Fruit fly (Drosophila melanogaster): ENCODE measurements around the gene mio.

The mio gene

dm6 chr2L:2195328-2195727 lies 21.8 kb upstream of the mio start:
- no peak for TF ChIP-seq CG8301 (tag; optimal IDR thresholded peaks at IDR 0.05)
- TF ChIP-seq CG32121 (GFP tag; IDR thresholded peaks at IDR 0.05), result no peak
- no peak for TF ChIP-seq CG10348 (GFP tag; IDR thresholded peaks at IDR 0.05)
- TF ChIP-seq EcR (GFP tag; optimal IDR thresholded peaks at IDR 0.05), result no peak
- no peak for TF ChIP-seq Ets98B (GFP tag; IDR thresholded peaks at IDR 0.05)
- no peak for TF ChIP-seq CG8159 (tag; optimal IDR thresholded peaks at IDR 0.05)
- TF ChIP-seq gl (tag; optimal IDR thresholded peaks at IDR 0.05), result no peak
- no peak for TF ChIP-seq Snoo (tag; optimal IDR thresholded peaks at IDR 0.05)

- TF ChIP-seq Snoo (tag; optimal IDR thresholded peaks at IDR 0.05) (peak; percentile 34), CG14655 (GFP tag; optimal IDR thresholded peaks at IDR 0.05) (peak; percentile 81), Pif1A (GFP tag; optimal IDR thresholded peaks at IDR 0.05) (peak; percentile 58), CG13204 (GFP tag; optimal IDR thresholded peaks at IDR 0.05) (peak; percentile 56), CG8159 (tag; optimal IDR thresholded peaks at IDR 0.05) (peak; percentile 37), gl (tag; optimal IDR thresholded peaks at IDR 0.05) (peak; percentile 30), CG8301 (tag; optimal IDR thresholded peaks at IDR 0.05) (peak; percentile 65), Pif1B (GFP tag; optimal IDR thresholded peaks at IDR 0.05) (peak; percentile 47), CG12605 (GFP tag; IDR thresholded peaks at IDR 0.05) (no peak), CG34367 (tag; optimal IDR thresholded peaks at IDR 0.05) (no peak), CG15710 (tag; optimal IDR thresholded peaks at IDR 0.05) (peak; percentile 12), CG9948 (tag; optimal IDR thresholded peaks at IDR 0.05) (peak; percentile 36), rn (GFP tag; IDR thresholded peaks at IDR 0.05) (no peak), CG17806 (tag; optimal IDR thresholded peaks at IDR 0.05) (peak; percentile 27), EcR (GFP tag; optimal IDR thresholded peaks at IDR 0.05) (peak; percentile 100), Ets98B (GFP tag; IDR thresholded peaks at IDR 0.05) (no peak)
These were observed 20.3 kb upstream of the mio start for dm6 chr2L:2196590-2197474.

DNA sequence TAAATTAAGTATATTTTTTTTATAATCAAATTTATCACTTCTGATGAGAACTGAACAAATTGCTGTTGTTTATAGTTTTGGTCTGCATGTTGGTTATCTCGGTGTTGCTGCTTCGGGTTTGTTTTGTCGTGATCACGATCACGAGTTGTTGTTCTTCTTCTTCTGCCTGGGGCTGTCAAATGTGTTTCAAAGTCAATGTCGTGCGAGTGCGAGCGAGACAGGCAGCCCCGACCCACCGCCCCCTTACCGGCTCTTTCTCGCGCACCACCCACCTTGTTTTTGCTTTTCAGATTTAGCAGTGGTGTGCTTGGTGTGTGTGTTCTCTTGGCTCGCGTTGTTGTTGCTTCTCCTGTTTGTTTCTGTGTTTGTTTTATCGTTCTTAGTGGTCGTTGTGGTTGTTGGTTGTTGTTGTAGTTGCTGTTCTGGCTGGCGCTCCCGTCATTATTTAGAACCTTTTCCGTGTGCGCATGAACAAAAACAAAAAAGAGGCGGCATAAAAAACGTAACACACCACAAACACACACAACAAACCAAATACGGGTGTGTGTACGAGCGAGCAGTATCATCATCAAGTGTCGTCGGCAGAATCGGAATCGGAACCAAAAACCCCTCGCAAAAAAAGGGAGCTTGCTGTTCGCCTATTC lies 19.5 kb upstream of the mio start, which contains the start of gene COX7AL2:
TSS of gene COX7AL2 (minus strand) at position 438 of the 644 bp plus-strand sequence.
- TF ChIP-seq rn (GFP tag; IDR thresholded peaks at IDR 0.05) (no peak), CG9948 (tag; optimal IDR thresholded peaks at IDR 0.05) (no peak), CG14655 (GFP tag; optimal IDR thresholded peaks at IDR 0.05) (peak; percentile 28)

DNA sequence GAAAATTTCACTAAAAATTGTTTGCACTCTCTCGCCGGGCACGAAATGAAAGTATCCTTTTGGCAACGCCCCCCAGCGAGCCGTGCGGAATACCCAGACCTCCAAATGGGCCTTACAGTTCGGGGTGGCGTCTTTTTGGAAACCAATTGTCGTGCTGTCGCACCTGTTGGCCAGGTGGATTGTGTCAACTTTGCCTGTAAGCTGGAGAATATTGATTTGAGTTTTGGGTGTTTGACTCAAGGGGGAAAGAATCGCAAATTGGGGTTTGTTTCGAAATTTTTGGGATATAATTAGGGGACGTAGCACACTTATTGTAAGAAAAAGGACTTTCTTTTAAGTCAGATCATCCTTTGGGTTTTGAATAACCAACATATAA lies 19.0 kb upstream of the mio start:
- TF ChIP-seq CG8301 (tag; optimal IDR thresholded peaks at IDR 0.05) (no peak), CG17806 (tag; optimal IDR thresholded peaks at IDR 0.05) (no peak), CG13204 (GFP tag; optimal IDR thresholded peaks at IDR 0.05) (no peak), EcR (GFP tag; optimal IDR thresholded peaks at IDR 0.05) (no peak), CG14655 (GFP tag; optimal IDR thresholded peaks at IDR 0.05) (no peak), CG12605 (GFP tag; IDR thresholded peaks at IDR 0.05) (no peak), CG10348 (GFP tag; IDR thresholded peaks at IDR 0.05) (no peak), Ets98B (GFP tag; IDR thresholded peaks at IDR 0.05) (no peak), D1 (tag; optimal IDR thresholded peaks at IDR 0.05) (no peak), fd96Ca (GFP tag; IDR thresholded peaks at IDR 0.05) (no peak), rn (GFP tag; IDR thresholded peaks at IDR 0.05) (no peak), CG8159 (tag; optimal IDR thresholded peaks at IDR 0.05) (no peak), Pif1B (GFP tag; optimal IDR thresholded peaks at IDR 0.05) (no peak), Pif1A (GFP tag; optimal IDR thresholded peaks at IDR 0.05) (no peak), CG34367 (tag; optimal IDR thresholded peaks at IDR 0.05) (no peak), CG32121 (GFP tag; IDR thresholded peaks at IDR 0.05) (no peak), Snoo (tag; optimal IDR thresholded peaks at IDR 0.05) (no peak), CG9948 (tag; optimal IDR thresholded peaks at IDR 0.05) (no peak), CG15710 (tag; optimal IDR thresholded peaks at IDR 0.05) (no peak)

- no peak for TF ChIP-seq CG4496 (GFP tag; IDR thresholded peaks at IDR 0.05)
- peak; percentile 98 for TF ChIP-seq CG9948 (tag; optimal IDR thresholded peaks at IDR 0.05)
- no peak for TF ChIP-seq fd96Ca (GFP tag; IDR thresholded peaks at IDR 0.05)
- peak; percentile 92 for TF ChIP-seq EcR (GFP tag; optimal IDR thresholded peaks at IDR 0.05)
- peak; percentile 98 for TF ChIP-seq Snoo (tag; optimal IDR thresholded peaks at IDR 0.05)
- peak; percentile 94 for TF ChIP-seq CG15710 (tag; optimal IDR thresholded peaks at IDR 0.05)
- peak; percentile 98 for TF ChIP-seq Pif1B (GFP tag; optimal IDR thresholded peaks at IDR 0.05)
- TF ChIP-seq CG14655 (GFP tag; optimal IDR thresholded peaks at IDR 0.05), result peak; percentile 100
- no peak for TF ChIP-seq Ets98B (GFP tag; IDR thresholded peaks at IDR 0.05)
- peak; percentile 95 for TF ChIP-seq CG34367 (tag; optimal IDR thresholded peaks at IDR 0.05)
- TF ChIP-seq gl (tag; optimal IDR thresholded peaks at IDR 0.05), result peak; percentile 95
- peak; percentile 98 for TF ChIP-seq CG17806 (tag; optimal IDR thresholded peaks at IDR 0.05)
- TF ChIP-seq D1 (tag; optimal IDR thresholded peaks at IDR 0.05), result peak; percentile 94
- no peak for TF ChIP-seq CG32121 (GFP tag; IDR thresholded peaks at IDR 0.05)
- peak; percentile 74 for TF ChIP-seq CG13204 (GFP tag; optimal IDR thresholded peaks at IDR 0.05)
- TF ChIP-seq CG8159 (tag; optimal IDR thresholded peaks at IDR 0.05), result peak; percentile 95
- no peak for TF ChIP-seq CG10348 (GFP tag; IDR thresholded peaks at IDR 0.05)
- TF ChIP-seq CG12605 (GFP tag; IDR thresholded peaks at IDR 0.05), result no peak
- peak; percentile 99 for TF ChIP-seq CG8301 (tag; optimal IDR thresholded peaks at IDR 0.05)
- TF ChIP-seq rn (GFP tag; IDR thresholded peaks at IDR 0.05), result no peak
- peak; percentile 99 for TF ChIP-seq Pif1A (GFP tag; optimal IDR thresholded peaks at IDR 0.05)
These were observed 18.3 kb upstream of the mio start for dm6 chr2L:2198613-2199432.
